Fruit fly (Drosophila melanogaster): Measurements from ENCODE around the gene lama.
A peak's percentile ranks its signal among the peaks of the same experiment; 100 is the strongest.

lama gene

DNA sequence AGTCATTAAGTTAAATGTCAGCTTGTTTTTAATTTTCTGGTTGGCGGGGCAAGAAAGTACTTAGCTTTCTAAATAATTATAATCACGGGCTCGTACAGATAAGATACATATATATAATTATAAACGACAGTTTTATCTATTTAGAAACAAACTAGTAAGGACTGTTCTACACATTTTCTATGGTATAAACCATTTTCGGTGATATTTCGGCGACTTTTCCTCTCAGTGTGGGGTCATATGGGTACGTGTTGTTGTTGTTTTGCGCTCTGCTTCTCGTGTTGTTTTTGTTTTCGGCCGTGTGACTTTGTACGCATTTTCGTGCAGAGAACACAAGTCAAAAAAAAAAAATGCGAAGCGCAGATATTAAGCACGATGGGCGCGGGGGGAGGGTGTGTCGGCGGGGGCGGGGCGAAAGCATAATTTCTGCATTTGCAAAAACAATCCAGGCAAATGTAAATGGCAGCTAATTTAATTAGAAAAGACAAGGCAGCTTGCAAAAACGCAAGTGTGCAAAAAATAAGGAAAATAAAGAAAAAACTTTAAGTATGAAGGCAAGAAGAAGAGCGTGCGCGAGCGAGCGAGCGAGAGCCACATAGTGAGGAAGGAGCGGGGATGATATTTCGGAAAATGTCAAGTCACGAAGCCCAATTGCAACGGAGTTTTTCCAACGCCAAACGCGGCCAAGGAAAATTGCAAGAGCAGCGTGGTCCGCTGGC, 9.6 kb upstream of the lama start:
- TF ChIP-seq sv (GFP tag; optimal IDR thresholded peaks at IDR 0.05) (peak; percentile 18), psq (GFP tag; optimal IDR thresholded peaks at IDR 0.05) (peak; percentile 76), Dif (GFP tag; optimal IDR thresholded peaks at IDR 0.05; ENCODE audit: partially characterized antibody) (no peak), OdsH (GFP tag; optimal IDR thresholded peaks at IDR 0.05) (peak; percentile 71), rgr (GFP tag; optimal IDR thresholded peaks at IDR 0.05) (peak; percentile 51), Sp1 (GFP tag; optimal IDR thresholded peaks at IDR 0.05) (peak; percentile 13), Rel (GFP tag; optimal IDR thresholded peaks at IDR 0.05) (no peak), Rel (tag; optimal IDR thresholded peaks at IDR 0.05) (peak; percentile 13), Hnf4 (GFP tag; optimal IDR thresholded peaks at IDR 0.05) (peak; percentile 60), h (GFP tag; optimal IDR thresholded peaks at IDR 0.05) (peak; percentile 73), Jra (GFP tag; optimal IDR thresholded peaks at IDR 0.05) (no peak), br (GFP tag; optimal IDR thresholded peaks at IDR 0.05) (peak; percentile 31), woc (GFP tag; optimal IDR thresholded peaks at IDR 0.05) (no peak), Hr78 (GFP tag; optimal IDR thresholded peaks at IDR 0.05) (no peak), sage (GFP tag; optimal IDR thresholded peaks at IDR 0.05) (peak; percentile 22), HLH106 (tag; optimal IDR thresholded peaks at IDR 0.05) (no peak), foxo (GFP tag; optimal IDR thresholded peaks at IDR 0.05) (peak in 1 of 2 experiments; percentile 29), ey (GFP tag; optimal IDR thresholded peaks at IDR 0.05) (peak; percentile 42), GATAd (GFP tag; optimal IDR thresholded peaks at IDR 0.05) (no peak), Myc (optimal IDR thresholded peaks at IDR 0.05) (no peak)

- TF ChIP-seq Hnf4 (GFP tag; optimal IDR thresholded peaks at IDR 0.05), result no peak
- TF ChIP-seq Rel (GFP tag; optimal IDR thresholded peaks at IDR 0.05), result no peak
- peak; percentile 21 for TF ChIP-seq Rel (tag; optimal IDR thresholded peaks at IDR 0.05)
Observed at dm6 chr3L:5360039-5360988, 4.6 kb upstream of the lama start, which contains the start of gene Cyt-c1. Gene Cyt-c1 (plus strand): TSS chr3L:5360211.

DNA sequence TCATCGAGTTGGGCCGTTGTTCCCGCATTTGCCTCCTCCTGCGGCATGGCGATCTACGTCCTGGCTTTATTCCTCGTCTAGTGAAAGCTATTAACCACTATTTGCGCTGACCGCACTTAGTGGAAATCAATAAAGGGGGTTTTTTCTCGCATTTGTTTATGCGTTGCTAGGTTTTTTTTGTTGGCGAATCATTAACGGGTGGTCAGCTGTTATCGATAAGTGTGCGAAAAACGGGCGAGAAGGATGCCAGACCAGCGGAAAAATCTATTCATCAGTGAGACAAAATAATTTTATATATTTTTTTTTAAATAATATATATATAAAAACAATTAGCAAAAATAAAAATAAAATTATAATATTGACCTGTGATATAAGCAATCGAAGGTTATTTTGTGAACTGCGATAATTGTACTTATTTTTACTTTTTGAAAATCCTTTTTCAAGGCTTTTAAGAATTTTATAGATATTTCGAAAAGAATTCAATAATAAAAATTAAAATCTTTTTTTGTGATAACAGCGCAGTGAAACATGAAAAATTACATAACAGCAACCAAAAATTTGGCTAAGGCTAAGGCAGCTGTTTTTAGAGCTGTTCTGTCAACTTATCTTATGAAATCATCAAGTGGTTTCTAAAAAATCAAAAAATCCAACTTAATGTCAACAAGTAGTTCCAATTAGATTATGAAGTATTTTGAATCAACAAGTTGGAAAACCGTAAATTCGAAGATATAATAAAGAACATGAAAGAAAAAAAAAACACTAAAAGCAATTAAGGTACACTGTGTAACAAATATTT, 3.7 kb upstream of the lama start, which contains the start of gene Klp64D:
Gene Klp64D, minus strand, starts transcription at position 185 of the 796 bp plus-strand sequence.
- TF ChIP-seq h (GFP tag; optimal IDR thresholded peaks at IDR 0.05) (peak; percentile 37), HLH106 (tag; optimal IDR thresholded peaks at IDR 0.05) (peak; percentile 51), Rel (GFP tag; optimal IDR thresholded peaks at IDR 0.05) (no peak), Rel (tag; optimal IDR thresholded peaks at IDR 0.05) (peak; percentile 98), Sp1 (GFP tag; optimal IDR thresholded peaks at IDR 0.05) (peak; percentile 29), woc (GFP tag; optimal IDR thresholded peaks at IDR 0.05) (no peak), dsf (GFP tag; optimal IDR thresholded peaks at IDR 0.05; ENCODE audit: borderline replicate concordance) (no peak), psq (GFP tag; optimal IDR thresholded peaks at IDR 0.05) (no peak), foxo (GFP tag; optimal IDR thresholded peaks at IDR 0.05) (peak in 1 of 2 experiments; percentile 48), rgr (GFP tag; optimal IDR thresholded peaks at IDR 0.05) (peak; percentile 15)

- TF ChIP-seq sage (GFP tag; optimal IDR thresholded peaks at IDR 0.05), result peak; percentile 7
- no peak for TF ChIP-seq OdsH (GFP tag; optimal IDR thresholded peaks at IDR 0.05)
Observed at dm6 chr3L:5356050-5356967, 586 bp upstream of the lama start.

dm6 chr3L:5355074-5355790, 491 bp downstream of the lama start, which contains the start of gene CG46456:
Gene CG46456 (minus strand): TSS chr3L:5355346.
- peak; percentile 91 for TF ChIP-seq sv (GFP tag; optimal IDR thresholded peaks at IDR 0.05)
- TF ChIP-seq sage (GFP tag; optimal IDR thresholded peaks at IDR 0.05), result peak; percentile 95
- TF ChIP-seq Sp1 (GFP tag; optimal IDR thresholded peaks at IDR 0.05), result peak; percentile 98
- no peak for TF ChIP-seq Vsx2 (GFP tag; optimal IDR thresholded peaks at IDR 0.05; ENCODE audit: partially characterized antibody)
- TF ChIP-seq lola (GFP tag; optimal IDR thresholded peaks at IDR 0.05), result no peak
- peak; percentile 89 for TF ChIP-seq Hnf4 (GFP tag; optimal IDR thresholded peaks at IDR 0.05)
- TF ChIP-seq usp (GFP tag; optimal IDR thresholded peaks at IDR 0.05), result no peak
- peak; percentile 65 for TF ChIP-seq dsf (GFP tag; optimal IDR thresholded peaks at IDR 0.05; ENCODE audit: borderline replicate concordance)
- TF ChIP-seq dmrt93B (GFP tag; optimal IDR thresholded peaks at IDR 0.05), result peak; percentile 87
- no peak for TF ChIP-seq Myc (optimal IDR thresholded peaks at IDR 0.05)
- TF ChIP-seq Dfd (GFP tag; optimal IDR thresholded peaks at IDR 0.05), result peak; percentile 77
- peak; percentile 86 for TF ChIP-seq Rel (GFP tag; optimal IDR thresholded peaks at IDR 0.05)
- peak; percentile 86 for TF ChIP-seq Rel (tag; optimal IDR thresholded peaks at IDR 0.05)
- TF ChIP-seq fru (GFP tag; optimal IDR thresholded peaks at IDR 0.05), result peak; percentile 94
- peak; percentile 93 for TF ChIP-seq CG9705 (GFP tag; optimal IDR thresholded peaks at IDR 0.05)
- peak; percentile 2 to 39 for TF ChIP-seq dl (GFP tag; optimal IDR thresholded peaks at IDR 0.05; ENCODE audit: insufficient read depth in 1 of 2, partially characterized antibody in 2 of 2)
- TF ChIP-seq pan (optimal IDR thresholded peaks at IDR 0.05), result no peak
- TF ChIP-seq GATAd (GFP tag; optimal IDR thresholded peaks at IDR 0.05), result no peak
- TF ChIP-seq jim (GFP tag; optimal IDR thresholded peaks at IDR 0.05), result no peak
